Fruit fly (Drosophila melanogaster) whole organism, embryonic: ENCODE data around the gene Tig.

Experiments used
- B-H2 ChIP-seq: fragments of 200-800 bp; sonication (Bioruptor generic); optimal IDR thresholded peaks from 2 replicates; lab custom pipeline; 2018; ENCODE audit warnings: missing biosample characterization, mild to moderate bottlenecking, missing genetic modification characterization
- CG10147 ChIP-seq: fragments of 200-800 bp; sonication (Bioruptor generic); optimal IDR thresholded peaks from 2 replicates; lab custom pipeline; 2019; ENCODE audit warnings: missing biosample characterization, mild to moderate bottlenecking, missing genetic modification characterization, moderate library complexity
- CG10267 ChIP-seq: fragments of 200-800 bp; sonication (Bioruptor generic); optimal IDR thresholded peaks from 2 replicates; lab custom pipeline; 2018; ENCODE audit warnings: missing biosample characterization, mild to moderate bottlenecking, missing genetic modification characterization, moderate library complexity
- CG10565 ChIP-seq: fragments of 200-800 bp; sonication (Bioruptor generic); optimal IDR thresholded peaks from 3 replicates; lab custom pipeline; 2016; ENCODE audit warnings: missing biosample characterization, mild to moderate bottlenecking, missing genetic modification characterization
- CG12219 ChIP-seq: fragments of 200-800 bp; sonication (Bioruptor generic); optimal IDR thresholded peaks from 3 replicates; lab custom pipeline; 2018; ENCODE audit warnings: missing biosample characterization, mild to moderate bottlenecking, missing genetic modification characterization
- CG13775 ChIP-seq: fragments of 200-800 bp; sonication (Bioruptor generic); optimal IDR thresholded peaks from 3 replicates; lab custom pipeline; 2017; ENCODE audit warnings: missing biosample characterization, mild to moderate bottlenecking, missing genetic modification characterization
- CG14014 ChIP-seq: fragments of 200-800 bp; sonication (Bioruptor generic); IDR thresholded peaks from 2 replicates; pipeline ENCODE4 v1.3.6; 2022; ENCODE audit warnings: missing biosample characterization, missing genetic modification characterization
- CG14965 ChIP-seq: fragments of 200-800 bp; sonication (Bioruptor generic); optimal IDR thresholded peaks from 2 replicates; lab custom pipeline; 2016; ENCODE audit warnings: missing biosample characterization, missing genetic modification characterization, borderline replicate concordance
- CG16815 ChIP-seq: fragments of 200-800 bp; sonication (Bioruptor generic); optimal IDR thresholded peaks from 3 replicates; lab custom pipeline; 2017; ENCODE audit warnings: missing biosample characterization, mild to moderate bottlenecking, missing genetic modification characterization
- CG2712 ChIP-seq: fragments of 200-800 bp; optimal IDR thresholded peaks from 3 replicates; lab custom pipeline; 2019; ENCODE audit warnings: missing biosample characterization, mild to moderate bottlenecking, missing genetic modification characterization, moderate library complexity
- CG3163 ChIP-seq: fragments of 200-800 bp; sonication (Bioruptor generic); optimal IDR thresholded peaks from 3 replicates; lab custom pipeline; 2016; ENCODE audit warnings: missing biosample characterization, missing genetic modification characterization
- CG3847 ChIP-seq: fragments of 200-800 bp; sonication (Bioruptor generic); IDR thresholded peaks from 2 replicates; pipeline ENCODE4 v1.3.6; 2022; ENCODE audit warnings: missing biosample characterization, missing genetic modification characterization
- CG3995 ChIP-seq: fragments of 200-800 bp; sonication (Bioruptor generic); optimal IDR thresholded peaks from 3 replicates; lab custom pipeline; 2016; ENCODE audit warnings: missing biosample characterization, missing genetic modification characterization
- CG4424 ChIP-seq: fragments of 200-800 bp; sonication (Bioruptor generic); optimal IDR thresholded peaks from 3 replicates; lab custom pipeline; 2016; ENCODE audit warnings: missing biosample characterization, missing genetic modification characterization
- CG4730 ChIP-seq: fragments of 200-800 bp; sonication (Bioruptor generic); IDR thresholded peaks from 2 replicates; pipeline ENCODE4 v1.3.6; 2022; ENCODE audit warnings: missing biosample characterization, missing genetic modification characterization
- CG5245 ChIP-seq: fragments of 200-800 bp; sonication (Bioruptor generic); optimal IDR thresholded peaks from 3 replicates; lab custom pipeline; 2016; ENCODE audit warnings: missing biosample characterization, missing genetic modification characterization
- CG6175 ChIP-seq: fragments of 200-800 bp; sonication (Bioruptor generic); IDR thresholded peaks from 3 replicates; pipeline ENCODE4 v1.3.6; 2022; ENCODE audit warnings: missing biosample characterization, missing genetic modification characterization
- CG7556 ChIP-seq: fragments of 200-800 bp; sonication (Bioruptor generic); optimal IDR thresholded peaks from 2 replicates; lab custom pipeline; 2017; ENCODE audit warnings: missing biosample characterization, mild to moderate bottlenecking, missing genetic modification characterization
- CG7839 ChIP-seq: fragments of 200-800 bp; sonication (Bioruptor generic); optimal IDR thresholded peaks from 3 replicates; lab custom pipeline; 2018; ENCODE audit warnings: missing biosample characterization, mild to moderate bottlenecking, missing genetic modification characterization, moderate library complexity
- CG8924 ChIP-seq: fragments of 200-800 bp; optimal IDR thresholded peaks from 3 replicates; lab custom pipeline; 2019; ENCODE audit warnings: missing biosample characterization, mild to moderate bottlenecking, missing genetic modification characterization, moderate library complexity
- CG9727 ChIP-seq: fragments of 200-800 bp; sonication (Bioruptor generic); optimal IDR thresholded peaks from 3 replicates; lab custom pipeline; 2017; ENCODE audit warnings: missing biosample characterization, mild to moderate bottlenecking, missing genetic modification characterization
- CG9817 ChIP-seq: fragments of 200-800 bp; sonication (Bioruptor generic); optimal IDR thresholded peaks from 2 replicates; lab custom pipeline; 2018; ENCODE audit warnings: missing biosample characterization, mild to moderate bottlenecking, missing genetic modification characterization, moderate library complexity
- Gug ChIP-seq: fragments of 200-800 bp; sonication (Bioruptor generic); IDR thresholded peaks from 4 replicates; pipeline ENCODE4 v1.3.6; 2022; ENCODE audit warnings: missing biosample characterization, missing genetic modification characterization
- Lpt ChIP-seq: fragments of >200 bp; optimal IDR thresholded peaks from 2 replicates; lab custom pipeline; 2018; ENCODE audit warnings: missing biosample characterization, missing genetic modification characterization
- Med ChIP-seq: fragments of 200-800 bp; sonication (Bioruptor generic); peaks from one replicate; lab custom pipeline; 2016; ENCODE audit warnings: missing biosample characterization, missing genetic modification characterization, mild to moderate bottlenecking, inconsistent platforms, moderate library complexity
- Myb ChIP-seq: fragments of 200-800 bp; sonication (Bioruptor generic); optimal IDR thresholded peaks from 2 replicates; lab custom pipeline; 2016; ENCODE audit warnings: missing biosample characterization, missing genetic modification characterization
- NC2β ChIP-seq: fragments of 200-800 bp; sonication (Bioruptor generic); optimal IDR thresholded peaks from 2 replicates; lab custom pipeline; 2016; ENCODE audit warnings: missing biosample characterization, missing genetic modification characterization
- Pdp1 ChIP-seq, 2 experiments: fragments of 200-800 bp; sonication (Bioruptor generic); optimal IDR thresholded peaks; 3 replicates each; lab custom pipeline; 2016; ENCODE audit warnings: missing biosample characterization in 2 of 2, missing genetic modification characterization in 2 of 2, mild to moderate bottlenecking in 1 of 2, moderate library complexity in 1 of 2
- Rx ChIP-seq: fragments of 200-800 bp; sonication (Bioruptor generic); IDR thresholded peaks from 2 replicates; pipeline ENCODE4 v1.3.6; 2022; ENCODE audit warnings: missing biosample characterization, missing genetic modification characterization
- Ssrp ChIP-seq: fragments of 200-800 bp; sonication (Bioruptor generic); optimal IDR thresholded peaks from 2 replicates; lab custom pipeline; 2018; ENCODE audit warnings: missing biosample characterization, mild to moderate bottlenecking, missing genetic modification characterization, moderate library complexity
- TFAM ChIP-seq: fragments of 200-800 bp; sonication (Bioruptor generic); optimal IDR thresholded peaks from 2 replicates; lab custom pipeline; 2017; ENCODE audit warnings: missing biosample characterization, missing genetic modification characterization, inconsistent platforms
- Tbp ChIP-seq: fragments of >200 bp; optimal IDR thresholded peaks from 2 replicates; lab custom pipeline; 2018; ENCODE audit warnings: missing biosample characterization, missing genetic modification characterization
- Vsx1 ChIP-seq: fragments of 200-800 bp; sonication (Bioruptor generic); optimal IDR thresholded peaks from 2 replicates; lab custom pipeline; 2017; ENCODE audit warnings: missing biosample characterization, mild to moderate bottlenecking, missing genetic modification characterization, missing genetic modification reagents
- ab ChIP-seq: fragments of 200-800 bp; sonication (Bioruptor generic); optimal IDR thresholded peaks from 2 replicates; lab custom pipeline; 2016; ENCODE audit warnings: missing biosample characterization, missing genetic modification characterization
- bigmax ChIP-seq: fragments of 200-800 bp; sonication (Bioruptor generic); optimal IDR thresholded peaks from 2 replicates; lab custom pipeline; 2018; ENCODE audit warnings: missing biosample characterization, mild to moderate bottlenecking, missing genetic modification characterization
- btn ChIP-seq: fragments of 200-800 bp; sonication (Bioruptor generic); optimal IDR thresholded peaks from 2 replicates; lab custom pipeline; 2016; ENCODE audit warnings: missing biosample characterization, missing genetic modification characterization
- cas ChIP-seq: fragments of 200-800 bp; sonication (Bioruptor generic); IDR thresholded peaks from 2 replicates; pipeline ENCODE4 v1.3.6; 2022; ENCODE audit warnings: missing biosample characterization, missing genetic modification characterization
- chinmo ChIP-seq: fragments of 200-800 bp; sonication (Bioruptor generic); IDR thresholded peaks from 4 replicates; pipeline ENCODE4 v1.3.6; 2022; ENCODE audit warnings: missing biosample characterization, missing genetic modification characterization; ENCODE audit not compliant: partially characterized antibody
- ci ChIP-seq: fragments of 200-800 bp; sonication (Bioruptor generic); IDR thresholded peaks from 3 replicates; pipeline ENCODE4 v1.3.6; 2022; ENCODE audit warnings: missing biosample characterization, missing genetic modification characterization
- crc ChIP-seq: fragments of 200-800 bp; sonication (Bioruptor generic); optimal IDR thresholded peaks from 2 replicates; lab custom pipeline; 2016; ENCODE audit warnings: missing biosample characterization, missing genetic modification characterization
- en ChIP-seq: fragments of 200-800 bp; sonication (Bioruptor generic); optimal IDR thresholded peaks from 2 replicates; lab custom pipeline; 2016; ENCODE audit warnings: missing biosample characterization, missing genetic modification characterization
- fru ChIP-seq: fragments of >200 bp; optimal IDR thresholded peaks from 2 replicates; lab custom pipeline; 2017
- hb ChIP-seq: fragments of 200-800 bp; sonication (Bioruptor generic); IDR thresholded peaks from 3 replicates; pipeline ENCODE4 v1.3.6; 2022; ENCODE audit warnings: missing biosample characterization, missing genetic modification characterization; ENCODE audit not compliant: partially characterized antibody
- ind ChIP-seq: fragments of 200-800 bp; sonication (Bioruptor generic); optimal IDR thresholded peaks from 3 replicates; lab custom pipeline; 2016; ENCODE audit warnings: missing biosample characterization, missing genetic modification characterization
- jumu ChIP-seq: fragments of 200-800 bp; sonication (Bioruptor generic); optimal IDR thresholded peaks from 3 replicates; lab custom pipeline; 2016; ENCODE audit warnings: missing biosample characterization, missing genetic modification characterization
- psq ChIP-seq: fragments of 200-800 bp; sonication (Bioruptor generic); optimal IDR thresholded peaks from 2 replicates; lab custom pipeline; 2017; ENCODE audit warnings: missing biosample characterization, missing genetic modification characterization
- sc ChIP-seq, 3 experiments: fragments of >200 bp in 2 of 3; fragments of 200-800 bp in 1 of 3; sonication (Bioruptor generic) in 1 of 3; optimal IDR thresholded peaks; 2 replicates in 2 of 3; 3 replicates in 1 of 3; lab custom pipeline; 2017; ENCODE audit warnings: mild to moderate bottlenecking in 1 of 3, missing biosample characterization in 1 of 3, missing genetic modification characterization in 1 of 3, missing genetic modification reagents in 1 of 3
- sens ChIP-seq: fragments of 200-800 bp; sonication (Bioruptor generic); peaks from one replicate; lab custom pipeline; 2016; ENCODE audit warnings: missing biosample characterization, missing genetic modification characterization
- so ChIP-seq: fragments of 200-800 bp; sonication (Bioruptor generic); IDR thresholded peaks from 3 replicates; pipeline ENCODE4 v1.3.6; 2022; ENCODE audit warnings: missing biosample characterization, missing genetic modification characterization
- stwl ChIP-seq: fragments of 200-800 bp; sonication (Bioruptor generic); optimal IDR thresholded peaks from 3 replicates; lab custom pipeline; 2018; ENCODE audit warnings: missing biosample characterization, mild to moderate bottlenecking, missing genetic modification characterization, moderate library complexity
- toy ChIP-seq: fragments of 200-800 bp; sonication (Bioruptor generic); IDR thresholded peaks from 2 replicates; pipeline ENCODE4 v1.3.6; 2022; ENCODE audit warnings: missing biosample characterization, missing genetic modification characterization
- vnd ChIP-seq: fragments of 200-800 bp; sonication (Bioruptor generic); IDR thresholded peaks from 3 replicates; pipeline ENCODE4 v1.3.6; 2022; ENCODE audit warnings: missing biosample characterization, missing genetic modification characterization; ENCODE audit not compliant: partially characterized antibody
- zfh2 ChIP-seq: fragments of 200-800 bp; sonication (Bioruptor generic); optimal IDR thresholded peaks from 2 replicates; lab custom pipeline; 2016; ENCODE audit warnings: missing biosample characterization, missing genetic modification characterization

Tig gene

DNA sequence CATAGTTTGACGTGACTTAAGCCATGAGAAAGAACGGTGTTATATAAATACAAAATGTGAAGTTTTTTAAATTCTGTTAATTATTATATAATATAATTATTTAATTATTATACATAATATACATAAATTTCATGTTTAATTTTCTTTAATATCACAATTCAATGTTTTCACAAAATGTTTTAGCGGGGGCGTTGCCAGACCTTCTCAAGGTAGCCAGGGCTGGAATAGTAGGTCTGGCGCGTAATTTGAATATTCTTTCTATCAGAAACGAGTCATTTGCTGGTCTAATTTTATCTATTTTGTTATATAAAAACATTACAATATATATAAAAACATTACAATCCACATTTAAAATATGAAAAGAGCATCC lies 25.2 kb upstream of the Tig start, which contains the start of gene Acox3 (continued):
- TF ChIP-seq CG7556 (GFP tag; lab: Kevin White, UChicago) (no peak), CG14965 (GFP tag; lab: Kevin White, UChicago) (no peak), fru (no peak), psq (GFP tag; lab: Kevin White, UChicago) (no peak), so (GFP tag; lab: Robert Waterston, UW) (no peak), zfh2 (GFP tag; lab: Kevin White, UChicago) (no peak), CG14014 (GFP tag; lab: Robert Waterston, UW) (no peak), CG4730 (no peak), CG13775 (GFP tag; lab: Kevin White, UChicago) (no peak), chinmo (GFP tag; lab: Robert Waterston, UW) (no peak), btn (GFP tag; lab: Kevin White, UChicago) (no peak), Rx (GFP tag; lab: Robert Waterston, UW) (no peak), CG10147 (GFP tag; lab: Kevin White, UChicago) (no peak), Lpt (GFP tag; lab: Kevin White, UChicago) (no peak), CG6175 (GFP tag; lab: Robert Waterston, UW) (no peak), en (GFP tag; lab: Kevin White, UChicago) (no peak), toy (no peak), CG10565 (GFP tag; lab: Kevin White, UChicago) (no peak), CG5245 (no peak), sc (optimal IDR thresholded peaks at IDR 0.05; lab: Kevin White, UChicago) (no peak), sc (GFP tag; optimal IDR thresholded peaks at IDR 0.05; lab: Kevin White, UChicago) (no peak), Pdp1 (GFP tag; optimal IDR thresholded peaks at IDR 0.05; lab: Kevin White, UChicago) (peak in 1 of 2 experiments; percentile 81), CG9817 (no peak), jumu (GFP tag; lab: Kevin White, UChicago) (no peak), Tbp (GFP tag; lab: Kevin White, UChicago) (no peak), CG10267 (tag; lab: Kevin White, UChicago) (peak; percentile 39), CG12219 (GFP tag; lab: Kevin White, UChicago) (no peak), Vsx1 (GFP tag; lab: Kevin White, UChicago) (peak; percentile 2), Myb (no peak), CG16815 (no peak), Gug (no peak), cas (GFP tag; lab: Robert Waterston, UW) (no peak), NC2β (GFP tag; lab: Kevin White, UChicago) (no peak), CG3163 (GFP tag; lab: Kevin White, UChicago) (no peak), sens (GFP tag; lab: Kevin White, UChicago) (peak; percentile 41), stwl (tag; lab: Kevin White, UChicago) (peak; percentile 62), CG8924 (tag; lab: Kevin White, UChicago) (peak; percentile 24), TFAM (GFP tag; lab: Kevin White, UChicago) (no peak), CG2712 (no peak), CG3847 (GFP tag; lab: Robert Waterston, UW) (peak; percentile 32; the same call in 1 of the 2 replicates), CG7839 (tag; lab: Kevin White, UChicago) (no peak), CG3995 (GFP tag; lab: Kevin White, UChicago) (peak; percentile 35), B-H2 (GFP tag; lab: Kevin White, UChicago) (no peak), vnd (no peak), Med (GFP tag; lab: Kevin White, UChicago) (no peak), ab (GFP tag; lab: Kevin White, UChicago) (no peak), CG9727 (GFP tag; lab: Kevin White, UChicago) (no peak), ind (GFP tag; lab: Kevin White, UChicago) (no peak), CG4424 (GFP tag; lab: Kevin White, UChicago) (no peak), bigmax (GFP tag; lab: Kevin White, UChicago) (no peak), Ssrp (tag; lab: Kevin White, UChicago) (no peak), ci (GFP tag; lab: Robert Waterston, UW) (no peak), hb (GFP tag; lab: Robert Waterston, UW) (no peak), crc (no peak)
